Worm (Caenorhabditis elegans) whole organism, L4 larva: Measurements from ENCODE around the gene R07B7.6.

Source experiments
- F26F4.8 ChIP-seq: fragments of 200-800 bp; sonication (Bioruptor generic); conservative IDR thresholded peaks from 2 replicates; pipeline ENCODE4 v1.3.6; 2022; ENCODE audit warnings: missing genetic modification characterization, missing compliant biosample characterization
- F37D6.2 ChIP-seq: sonication (generic microtip); optimal IDR thresholded peaks from 2 replicates; lab custom pipeline; 2016; ENCODE audit warnings: mild to moderate bottlenecking, missing genetic modification characterization, missing compliant biosample characterization
- F44E2.7 ChIP-seq: fragments of 200-800 bp; sonication (Bioruptor generic); IDR thresholded peaks from 2 replicates; pipeline ENCODE4 v2.1.2; 2022; ENCODE audit warnings: missing genetic modification characterization, missing compliant biosample characterization
- Y48G9A.11 ChIP-seq: fragments of 200-800 bp; sonication (Bioruptor generic); IDR thresholded peaks from 2 replicates; pipeline ENCODE4 v1.3.6; 2022; ENCODE audit warnings: missing genetic modification reagents, missing genetic modification characterization, missing compliant biosample characterization
- Y75B8A.6 ChIP-seq: fragments of 200-800 bp; sonication (Bioruptor generic); IDR thresholded peaks from 2 replicates; pipeline ENCODE4 v1.3.6; 2022; ENCODE audit warnings: missing genetic modification reagents, missing genetic modification characterization, missing compliant biosample characterization
- aha-1 ChIP-seq: fragments of 150-350 bp; peaks from one replicate; lab custom pipeline; 2014; ENCODE audit warnings: missing biosample characterization, missing genetic modification characterization
- ama-1 ChIP-seq: fragments of 150-350 bp; optimal IDR thresholded peaks from 2 replicates; lab custom pipeline; 2014; ENCODE audit warnings: inconsistent platforms, mixed read lengths
- ceh-20 ChIP-seq: fragments of 200-800 bp; sonication (Bioruptor generic); IDR thresholded peaks from 2 replicates; pipeline ENCODE4 v1.3.6; 2022; ENCODE audit warnings: missing genetic modification reagents, missing genetic modification characterization, missing compliant biosample characterization
- ceh-28 ChIP-seq: fragments of 150-350 bp; optimal IDR thresholded peaks from 2 replicates; lab custom pipeline; 2014; ENCODE audit warnings: missing biosample characterization, missing genetic modification reagents, missing genetic modification characterization
- ceh-32 ChIP-seq: sonication (generic microtip); optimal IDR thresholded peaks from 2 replicates; lab custom pipeline; 2016; ENCODE audit warnings: mild to moderate bottlenecking, missing genetic modification characterization, missing compliant biosample characterization; ENCODE audit not compliant: poor library complexity
- ceh-44 ChIP-seq: fragments of 200-800 bp; sonication (Bioruptor generic); IDR thresholded peaks from 2 replicates; pipeline ENCODE4 v1.3.6; 2022; ENCODE audit warnings: missing genetic modification reagents, missing genetic modification characterization, missing compliant biosample characterization
- ces-1 ChIP-seq: fragments of 150-350 bp; sonication (generic microtip); optimal IDR thresholded peaks from 4 replicates; lab custom pipeline; 2014; ENCODE audit warnings: missing biosample characterization, missing genetic modification reagents, missing genetic modification characterization
- ctbp-1 ChIP-seq: fragments of 200-800 bp; sonication (Bioruptor generic); IDR thresholded peaks from 2 replicates; pipeline ENCODE4 v1.3.6; 2022; ENCODE audit warnings: missing genetic modification reagents, missing genetic modification characterization, missing compliant biosample characterization
- daf-16 ChIP-seq, 3 experiments: sonication (generic microtip); optimal IDR thresholded peaks; 2 replicates each; lab custom pipeline; 2016 to 2017; ENCODE audit warnings: missing genetic modification characterization in 3 of 3, missing genetic modification reagents in 3 of 3, mild to moderate bottlenecking in 2 of 3, missing compliant biosample characterization in 2 of 3, missing biosample characterization in 1 of 3, moderate library complexity in 1 of 3
- daf-8 ChIP-seq: fragments of 200-800 bp; sonication (Bioruptor generic); IDR thresholded peaks from 2 replicates; pipeline ENCODE4 v1.3.6; 2022; ENCODE audit warnings: missing genetic modification characterization, missing compliant biosample characterization
- dmd-9 ChIP-seq: fragments of 200-800 bp; sonication (Bioruptor generic); IDR thresholded peaks from 2 replicates; pipeline ENCODE4 v1.3.6; 2022; ENCODE audit warnings: missing genetic modification reagents, missing genetic modification characterization, missing compliant biosample characterization
- dpl-1 ChIP-seq: fragments of 150-350 bp; optimal IDR thresholded peaks from 2 replicates; lab custom pipeline; 2014; ENCODE audit warnings: missing biosample characterization, missing genetic modification reagents, missing genetic modification characterization
- egl-27 ChIP-seq: sonication (generic microtip); optimal IDR thresholded peaks from 3 replicates; lab custom pipeline; 2017; ENCODE audit warnings: missing biosample characterization, missing genetic modification reagents, missing genetic modification characterization
- egl-43 ChIP-seq: fragments of 200-800 bp; sonication (Bioruptor generic); IDR thresholded peaks from 2 replicates; pipeline ENCODE4 v1.3.6; 2022; ENCODE audit warnings: missing genetic modification reagents, missing genetic modification characterization, missing compliant biosample characterization
- fkh-10 ChIP-seq: fragments of 150-350 bp; optimal IDR thresholded peaks from 2 replicates; lab custom pipeline; 2014; ENCODE audit warnings: missing biosample characterization, missing genetic modification reagents, missing genetic modification characterization
- fos-1 ChIP-seq: fragments of 150-350 bp; optimal IDR thresholded peaks from 2 replicates; lab custom pipeline; 2014; ENCODE audit warnings: missing biosample characterization, missing genetic modification characterization
- gei-8 ChIP-seq: fragments of 200-800 bp; sonication (Bioruptor generic); optimal IDR thresholded peaks from 2 replicates; lab custom pipeline; 2018; ENCODE audit warnings: mild to moderate bottlenecking, missing genetic modification characterization, missing compliant biosample characterization
- hlh-11 ChIP-seq: fragments of 200-800 bp; sonication (Bioruptor generic); optimal IDR thresholded peaks from 2 replicates; lab custom pipeline; 2018; ENCODE audit warnings: mild to moderate bottlenecking, missing genetic modification characterization, missing compliant biosample characterization
- hmg-1.1 ChIP-seq: fragments of 200-800 bp; sonication (Bioruptor generic); IDR thresholded peaks from 2 replicates; pipeline ENCODE4 v1.3.6; 2022; ENCODE audit warnings: missing genetic modification reagents, missing genetic modification characterization, missing compliant biosample characterization
- jun-1 ChIP-seq: fragments of 150-350 bp; optimal IDR thresholded peaks from 2 replicates; lab custom pipeline; 2014; ENCODE audit warnings: missing biosample characterization, missing genetic modification reagents, missing genetic modification characterization
- lim-7 ChIP-seq: fragments of 200-800 bp; sonication (Bioruptor generic); IDR thresholded peaks from 2 replicates; pipeline ENCODE4 v1.3.6; 2022; ENCODE audit warnings: missing genetic modification characterization, missing compliant biosample characterization
- lin-13 ChIP-seq: fragments of 150-350 bp; optimal IDR thresholded peaks from 2 replicates; lab custom pipeline; 2014; ENCODE audit warnings: missing biosample characterization, missing genetic modification reagents, missing genetic modification characterization
- madf-9 ChIP-seq: fragments of 200-800 bp; sonication (Bioruptor generic); conservative IDR thresholded peaks from 2 replicates; pipeline ENCODE4 v1.3.6; 2022; ENCODE audit warnings: missing genetic modification reagents, missing genetic modification characterization, missing compliant biosample characterization
- mdl-1 ChIP-seq, 2 experiments: fragments of 150-350 bp in 1 of 2; sonication (generic microtip) in 1 of 2; optimal IDR thresholded peaks; 2 replicates each; lab custom pipeline; 2014 to 2017; ENCODE audit warnings: missing biosample characterization in 2 of 2, missing genetic modification characterization in 2 of 2
- mdt-29 ChIP-seq: fragments of 200-800 bp; sonication (Bioruptor generic); IDR thresholded peaks from 2 replicates; pipeline ENCODE4 v1.3.6; 2022; ENCODE audit warnings: missing genetic modification reagents, missing genetic modification characterization, missing compliant biosample characterization
- mep-1 ChIP-seq: fragments of 150-350 bp; sonication (generic microtip); optimal IDR thresholded peaks from 3 replicates; lab custom pipeline; 2014; ENCODE audit warnings: missing biosample characterization, missing genetic modification characterization
- nhr-10 ChIP-seq: fragments of 150-350 bp; optimal IDR thresholded peaks from 2 replicates; lab custom pipeline; 2014; ENCODE audit warnings: missing biosample characterization, missing genetic modification characterization
- nhr-11 ChIP-seq: fragments of 150-350 bp; optimal IDR thresholded peaks from 2 replicates; lab custom pipeline; 2014; ENCODE audit warnings: missing biosample characterization, missing genetic modification characterization
- nhr-77 ChIP-seq: fragments of 150-350 bp; optimal IDR thresholded peaks from 2 replicates; lab custom pipeline; 2014; ENCODE audit warnings: missing biosample characterization, missing genetic modification characterization
- rbr-2 ChIP-seq: sonication (generic microtip); optimal IDR thresholded peaks from 2 replicates; lab custom pipeline; 2016; ENCODE audit warnings: missing genotype, missing genetic modification characterization, missing compliant biosample characterization
- skn-1 ChIP-seq: fragments of 150-350 bp; optimal IDR thresholded peaks from 2 replicates; lab custom pipeline; 2014; ENCODE audit warnings: missing biosample characterization, missing genetic modification characterization
- spr-3 ChIP-seq: fragments of 200-800 bp; sonication (Bioruptor generic); optimal IDR thresholded peaks from 2 replicates; lab custom pipeline; 2018; ENCODE audit warnings: mild to moderate bottlenecking, missing genetic modification characterization, missing compliant biosample characterization
- unc-39 ChIP-seq: sonication (generic microtip); optimal IDR thresholded peaks from 2 replicates; lab custom pipeline; 2017; ENCODE audit warnings: missing biosample characterization, missing genetic modification characterization
- unc-62 ChIP-seq, 3 experiments: fragments of 150-350 bp in 1 of 3; sonication (generic microtip); optimal IDR thresholded peaks in 2 of 3; peaks in 1 of 3; 1 replicate in 1 of 3; 2 replicates in 2 of 3; lab custom pipeline; 2014 to 2017; ENCODE audit warnings: missing biosample characterization in 3 of 3, missing genetic modification characterization in 3 of 3, missing genetic modification reagents in 3 of 3, missing genotype in 1 of 3
- vab-7 ChIP-seq: fragments of 200-800 bp; sonication (Bioruptor generic); IDR thresholded peaks from 2 replicates; pipeline ENCODE4 v1.3.6; 2022; ENCODE audit warnings: missing genetic modification reagents, missing genetic modification characterization, missing compliant biosample characterization
- zfp-2 ChIP-seq: sonication (generic microtip); optimal IDR thresholded peaks from 2 replicates; lab custom pipeline; 2016; ENCODE audit warnings: mild to moderate bottlenecking, missing genetic modification characterization, missing compliant biosample characterization
- zip-11 ChIP-seq: fragments of 200-800 bp; sonication (Bioruptor generic); IDR thresholded peaks from 2 replicates; pipeline ENCODE4 v1.3.6; 2022; ENCODE audit warnings: missing genetic modification characterization, missing compliant biosample characterization
- ztf-7 ChIP-seq: fragments of 150-350 bp; optimal IDR thresholded peaks from 2 replicates; lab custom pipeline; 2014; ENCODE audit warnings: missing biosample characterization, missing genetic modification characterization

Gene R07B7.6

ce11 chrV:12036129-12036528 is 38.7 kb downstream of the R07B7.6 start:
- TF ChIP-seq nhr-77 (tag; lab: Kevin White, UChicago) (no peak), Y48G9A.11 (GFP tag; lab: Robert Waterston, UW) (no peak), ceh-44 (GFP tag; lab: Robert Waterston, UW) (no peak), lim-7 (no peak), F26F4.8 (GFP tag; lab: Robert Waterston, UW) (no peak), spr-3 (no peak), madf-9 (no peak), nhr-10 (tag; lab: Kevin White, UChicago) (no peak)
- TF ChIP-seq, all 104 proteins: peak for 0

ce11 chrV:12033841-12034240 is 40.9 kb downstream of the R07B7.6 start:
- TF ChIP-seq gei-8 (no peak), ztf-7 (no peak), zip-11 (GFP tag; lab: Robert Waterston, UW) (no peak), aha-1 (tag; lab: Kevin White, UChicago) (peak; percentile 13), egl-43 (GFP tag; lab: Robert Waterston, UW) (no peak)

ce11 chrV:12032060-12032459 is 42.7 kb downstream of the R07B7.6 start, which contains the start of gene pkc-1:
Gene pkc-1 (minus strand): TSS chrV:12032160.
- TF ChIP-seq aha-1 (tag; lab: Kevin White, UChicago) (peak; percentile 52), Y75B8A.6 (GFP tag; lab: Robert Waterston, UW) (no peak)

- TF ChIP-seq ceh-20 (GFP tag; lab: Robert Waterston, UW) (no peak), fos-1 (no peak), Y75B8A.6 (GFP tag; lab: Robert Waterston, UW) (no peak), zfp-2 (tag; lab: Kevin White, UChicago) (no peak), ctbp-1 (GFP tag; lab: Robert Waterston, UW) (no peak), daf-16 (GFP tag; optimal IDR thresholded peaks at IDR 0.05; lab: Kevin White, UChicago) (no peak), daf-16 (tag; optimal IDR thresholded peaks at IDR 0.05; lab: Kevin White, UChicago) (no peak), jun-1 (tag; lab: Kevin White, UChicago) (no peak), dpl-1 (GFP tag; lab: Kevin White, UChicago) (no peak), nhr-10 (tag; lab: Kevin White, UChicago) (no peak), unc-62 (GFP tag; optimal IDR thresholded peaks at IDR 0.05 in 1 of 2; lab: Kevin White, UChicago) (no peak), unc-62 (tag; optimal IDR thresholded peaks at IDR 0.05; lab: Kevin White, UChicago) (no peak), ama-1 (lab: Kevin White, UChicago) (no peak), egl-27 (tag; lab: Kevin White, UChicago) (no peak), ceh-32 (tag; lab: Kevin White, UChicago) (no peak), F37D6.2 (tag; lab: Kevin White, UChicago) (no peak), dmd-9 (GFP tag; lab: Robert Waterston, UW) (no peak), F44E2.7 (no peak), lin-13 (GFP tag; lab: Kevin White, UChicago) (no peak)
Observed at ce11 chrV:12028151-12028550, 46.6 kb downstream of the R07B7.6 start.

- TF ChIP-seq lim-7 (no peak), hmg-1.1 (GFP tag; lab: Robert Waterston, UW) (peak; percentile 68), madf-9 (no peak), hlh-11 (tag; lab: Kevin White, UChicago) (peak; percentile 25), vab-7 (GFP tag; lab: Robert Waterston, UW) (peak; percentile 24; the same call in 1 of the 2 replicates), daf-8 (GFP tag; lab: Robert Waterston, UW) (no peak), ceh-28 (tag; lab: Kevin White, UChicago) (no peak), skn-1 (tag; lab: Kevin White, UChicago) (no peak), mep-1 (tag; lab: Kevin White, UChicago) (peak; percentile 31), ctbp-1 (GFP tag; lab: Robert Waterston, UW) (peak; percentile 81), ces-1 (GFP tag; lab: Kevin White, UChicago) (no peak), rbr-2 (tag; lab: Kevin White, UChicago) (peak; percentile 76), F37D6.2 (tag; lab: Kevin White, UChicago) (peak; percentile 59), nhr-11 (peak; percentile 83), unc-39 (tag; lab: Kevin White, UChicago) (no peak), mdl-1 (tag; optimal IDR thresholded peaks at IDR 0.05; lab: Kevin White, UChicago) (peak in 1 of 2 experiments; percentile 90), unc-62 (GFP tag; optimal IDR thresholded peaks at IDR 0.05 in 1 of 2; lab: Kevin White, UChicago) (peak in 1 of 2 experiments; percentile 89), unc-62 (tag; optimal IDR thresholded peaks at IDR 0.05; lab: Kevin White, UChicago) (no peak), fkh-10 (GFP tag; lab: Kevin White, UChicago) (peak; percentile 93), daf-16 (GFP tag; optimal IDR thresholded peaks at IDR 0.05; lab: Kevin White, UChicago) (peak in 1 of 2 experiments; percentile 33), daf-16 (tag; optimal IDR thresholded peaks at IDR 0.05; lab: Kevin White, UChicago) (no peak), mdt-29 (GFP tag; lab: Robert Waterston, UW) (no peak)
Observed at ce11 chrV:12026878-12027477, 47.8 kb downstream of the R07B7.6 start.
